Worm (Caenorhabditis elegans) whole organism, midembryonic: Measurements from ENCODE around the gene fbxb-108.

Experiments used
- T22C8.4 ChIP-seq: fragments of 200-800 bp; sonication (Bioruptor generic); IDR thresholded peaks from 2 replicates; pipeline ENCODE4 v1.3.6; 2022; ENCODE audit warnings: missing genetic modification characterization, missing compliant biosample characterization
- flt-1 ChIP-seq: fragments of 200-800 bp; sonication (Bioruptor generic); IDR thresholded peaks from 2 replicates; pipeline ENCODE4 v1.3.6; 2022; ENCODE audit warnings: missing genetic modification characterization, missing compliant biosample characterization
- med-1 ChIP-seq: sonication (generic microtip); optimal IDR thresholded peaks from 2 replicates; lab custom pipeline; 2017; ENCODE audit warnings: missing genetic modification characterization, mild to moderate bottlenecking, missing compliant biosample characterization, antibody characterized with exemption, missing genetic modification reagents; ENCODE audit not compliant: insufficient read depth
- ref-1 ChIP-seq: fragments of 200-800 bp; sonication (Bioruptor generic); conservative IDR thresholded peaks from 2 replicates; pipeline ENCODE4 v1.3.6; 2022; ENCODE audit warnings: missing genetic modification reagents, missing genetic modification characterization, missing compliant biosample characterization
- tab-1 ChIP-seq: fragments of 200-800 bp; sonication (Bioruptor generic); IDR thresholded peaks from 2 replicates; pipeline ENCODE4 v1.3.6; 2022; ENCODE audit warnings: missing genetic modification characterization, missing compliant biosample characterization
- ztf-23 ChIP-seq: fragments of 200-800 bp; sonication (Bioruptor generic); IDR thresholded peaks from 2 replicates; pipeline ENCODE4 v1.3.6; 2022; ENCODE audit warnings: missing genetic modification reagents, missing genetic modification characterization, missing compliant biosample characterization
- ztf-29 ChIP-seq: fragments of 200-800 bp; sonication (Bioruptor generic); IDR thresholded peaks from 2 replicates; pipeline ENCODE4 v1.3.6; 2022; ENCODE audit warnings: missing genetic modification reagents, missing genetic modification characterization, missing compliant biosample characterization

DNA sequence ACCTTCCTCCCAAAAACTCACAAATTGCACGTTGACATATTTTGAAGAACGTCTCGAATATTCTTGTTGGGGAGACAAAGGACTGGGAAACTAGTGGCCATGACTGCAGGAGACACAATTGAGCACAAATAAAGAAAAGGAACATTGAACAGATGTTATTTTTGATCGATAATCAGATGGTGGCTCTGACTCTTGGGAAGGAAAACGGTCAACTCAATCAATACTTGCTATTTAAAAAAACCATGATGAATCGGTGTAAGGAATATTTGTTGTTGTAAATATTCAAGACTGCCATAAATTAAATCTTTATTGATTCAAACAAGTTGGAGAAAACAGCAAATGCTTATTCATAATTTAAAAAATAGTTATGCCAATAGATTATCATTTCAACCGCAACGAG is 6.0 kb downstream of the fbxb-108 start, which contains the start of gene fbxb-105:
- TF ChIP-seq T22C8.4 (GFP tag; lab: Robert Waterston, UW): no peak
- no peak for TF ChIP-seq med-1 (GFP tag; lab: Kevin White, UChicago)
- no peak for TF ChIP-seq ref-1 (GFP tag; lab: Robert Waterston, UW)
- no peak for TF ChIP-seq ztf-23
- no peak for TF ChIP-seq tab-1 (GFP tag; lab: Robert Waterston, UW)
- no peak for TF ChIP-seq flt-1 (GFP tag; lab: Robert Waterston, UW)
- no peak for TF ChIP-seq ztf-29 (GFP tag; lab: Robert Waterston, UW)
